Fruit fly (Drosophila melanogaster): Measurements from ENCODE around the gene MsR2.

Gene MsR2

DNA sequence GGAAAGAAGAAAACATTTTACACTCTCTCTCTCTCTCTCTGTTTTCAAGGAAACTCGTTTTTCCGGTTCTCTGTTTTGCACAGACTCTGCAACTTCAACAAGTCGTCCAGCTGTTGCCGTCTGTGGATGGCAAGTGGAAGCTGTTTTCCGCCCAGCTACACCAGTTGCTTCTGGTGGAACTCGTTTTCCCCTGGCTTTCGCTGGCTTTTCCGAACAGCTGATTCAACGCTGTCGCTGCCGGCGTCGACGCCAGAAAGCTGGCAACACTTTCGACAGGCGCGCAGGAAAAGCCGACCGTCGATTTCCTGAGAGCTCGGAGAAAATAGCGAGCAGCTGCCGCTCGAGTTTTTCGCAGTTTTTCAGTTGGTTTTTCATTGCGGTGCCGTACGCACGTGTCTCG lies at the start of gene MsR2:
Gene MsR2, plus strand, starts transcription at position 378 of the 400 bp plus-strand sequence.
- TF ChIP-seq noc (tag; optimal IDR thresholded peaks at IDR 0.05): no peak

DNA sequence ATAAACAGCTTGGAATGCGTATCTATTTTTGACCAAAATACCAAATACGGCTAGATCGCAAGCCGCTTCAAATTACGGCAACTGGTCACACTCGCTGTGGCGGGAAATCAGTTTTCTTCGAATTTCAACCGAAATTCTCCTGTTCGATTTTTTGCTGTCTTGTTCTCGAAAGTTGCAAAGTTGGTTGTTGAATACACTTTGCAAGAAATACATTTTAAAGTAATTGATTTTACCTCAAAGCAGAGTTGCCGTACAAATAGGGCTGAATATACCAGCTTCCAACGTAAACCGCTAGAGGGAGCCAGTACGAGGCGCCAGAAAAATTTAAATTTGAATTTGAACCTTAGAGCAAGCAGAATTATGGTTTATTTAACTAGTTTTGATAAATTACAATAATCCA lies 45.6 kb upstream of the MsR2 start, which contains the start of gene CG9018:
Gene CG9018, minus strand, starts transcription at position 43 of the 400 bp plus-strand sequence.
- no peak for TF ChIP-seq noc (tag; optimal IDR thresholded peaks at IDR 0.05)

DNA sequence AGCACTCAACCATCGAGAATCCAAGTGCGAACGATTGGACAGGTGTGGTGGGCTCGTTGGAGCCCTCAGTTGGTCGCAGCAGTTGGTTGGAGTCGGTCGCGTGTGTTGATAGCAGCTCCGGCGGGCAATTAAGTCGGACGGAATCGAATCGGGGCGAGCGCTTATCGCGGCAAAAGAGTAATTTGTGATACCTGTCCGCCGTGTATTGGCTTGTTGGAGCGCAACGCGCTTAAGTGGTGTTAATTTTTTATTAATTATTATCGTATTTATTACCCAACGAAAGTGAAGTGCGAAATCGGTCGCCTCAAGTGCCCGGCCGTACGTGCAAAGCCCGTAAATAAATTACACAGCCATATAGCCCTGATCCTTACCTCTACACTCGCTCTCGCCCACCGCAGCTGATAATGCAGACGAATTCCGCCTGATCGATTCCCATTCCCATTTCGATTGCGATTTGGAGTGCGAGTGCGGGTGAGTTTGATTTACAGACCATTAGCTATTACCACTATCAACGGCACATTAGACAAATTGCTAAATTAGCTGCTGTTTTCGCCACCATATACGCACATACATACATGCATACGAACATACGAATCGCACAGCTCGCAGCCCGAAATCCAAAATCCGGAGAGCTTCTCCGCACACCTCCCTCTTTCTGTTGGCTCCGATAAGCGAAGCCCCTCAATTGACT lies 45.0 kb upstream of the MsR2 start, which contains the start of gene ACXD:
Gene ACXD, plus strand, starts transcription at position 66 of the 691 bp plus-strand sequence.
- peak; percentile 87 for TF ChIP-seq noc (tag; optimal IDR thresholded peaks at IDR 0.05)

DNA sequence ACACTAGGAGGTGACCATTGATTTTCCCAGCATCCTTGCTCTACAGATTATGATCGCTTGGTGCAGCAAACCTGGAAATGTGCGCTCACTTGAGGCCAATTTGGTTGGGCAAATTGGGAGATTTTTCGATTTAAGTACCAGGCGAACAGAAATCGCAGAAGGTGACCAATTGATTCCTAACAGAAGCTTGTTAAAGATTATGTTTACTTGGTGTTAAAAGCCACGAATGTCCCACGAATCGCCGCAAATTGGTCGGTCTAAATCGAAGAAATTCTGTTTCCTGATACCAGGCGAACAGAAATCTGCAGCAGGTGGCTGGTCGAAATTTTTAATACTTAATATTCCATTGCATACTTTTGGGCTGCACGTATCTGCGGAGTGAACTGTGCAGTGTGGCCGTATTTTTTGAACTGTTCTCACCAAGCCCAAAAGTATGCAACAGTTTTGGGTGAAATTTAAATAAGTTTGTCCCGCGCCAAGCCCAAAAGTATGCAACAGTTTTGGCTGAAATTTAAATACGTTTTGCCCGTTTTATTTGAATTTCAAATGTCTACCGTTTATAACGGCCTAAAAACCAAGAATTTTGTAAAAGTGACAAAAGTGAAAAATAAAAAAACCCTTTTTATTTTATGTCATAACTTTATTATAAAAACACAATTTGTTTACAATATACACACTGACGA lies 38.7 kb upstream of the MsR2 start, which contains the start of gene CG32301:
Gene CG32301, plus strand, starts transcription at position 633 of the 683 bp plus-strand sequence.
- TF ChIP-seq noc (tag; optimal IDR thresholded peaks at IDR 0.05): no peak

DNA sequence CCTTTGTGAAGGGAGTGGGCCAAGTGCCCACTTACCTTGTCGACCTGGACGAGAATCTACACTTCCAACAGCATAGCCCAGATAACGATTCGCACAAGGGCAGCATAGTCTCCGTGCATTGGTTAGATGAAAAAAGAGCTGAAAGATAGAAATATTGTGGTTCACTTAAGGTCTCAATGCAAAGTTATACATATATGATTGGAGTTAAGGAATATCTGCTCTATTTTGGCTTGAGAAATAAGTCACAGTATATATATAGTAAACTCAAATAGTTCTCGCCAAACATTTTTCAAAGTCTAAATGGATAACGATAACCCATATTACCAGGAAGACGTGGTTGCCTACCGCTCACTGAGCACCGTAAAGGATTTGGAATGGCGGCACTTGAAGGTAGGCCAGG lies 34.3 kb upstream of the MsR2 start, which contains the start of gene CG32305:
Gene CG32305, plus strand, starts transcription at position 301 of the 400 bp plus-strand sequence.
- no peak for TF ChIP-seq noc (tag; optimal IDR thresholded peaks at IDR 0.05)

DNA sequence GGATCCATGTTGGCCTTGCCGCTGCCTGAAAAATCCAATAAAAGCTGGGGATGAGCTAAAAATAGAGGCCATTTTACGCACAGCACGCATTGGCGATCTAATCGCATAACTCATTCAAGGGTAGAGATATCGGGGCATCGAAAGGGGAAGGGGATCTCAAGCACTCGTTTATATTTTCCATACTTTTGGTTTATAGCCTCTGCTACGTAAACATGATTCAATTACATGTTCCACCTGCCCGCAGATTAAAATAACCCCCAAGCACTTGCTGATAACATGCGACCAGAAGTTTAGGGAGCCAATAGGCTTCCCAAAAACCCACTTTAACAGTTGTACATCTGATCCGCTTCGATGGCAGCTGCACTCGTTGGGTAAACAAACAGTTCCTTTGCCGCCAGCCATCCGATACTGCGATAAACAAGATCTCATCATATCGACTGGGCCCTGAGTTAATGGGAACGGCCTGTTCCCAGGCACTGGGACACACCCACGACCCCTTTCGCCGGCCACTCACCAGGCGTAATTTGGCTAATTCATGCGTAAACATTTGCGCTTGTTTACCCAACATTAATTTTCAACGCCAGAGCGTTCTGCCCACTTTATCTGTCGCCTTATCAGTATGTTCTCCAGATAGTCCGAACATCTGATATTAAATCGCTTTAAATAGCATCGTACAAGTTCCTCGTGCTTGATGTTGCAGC lies 28.6 kb upstream of the MsR2 start:
- peak; percentile 26 for TF ChIP-seq noc (tag; optimal IDR thresholded peaks at IDR 0.05)

DNA sequence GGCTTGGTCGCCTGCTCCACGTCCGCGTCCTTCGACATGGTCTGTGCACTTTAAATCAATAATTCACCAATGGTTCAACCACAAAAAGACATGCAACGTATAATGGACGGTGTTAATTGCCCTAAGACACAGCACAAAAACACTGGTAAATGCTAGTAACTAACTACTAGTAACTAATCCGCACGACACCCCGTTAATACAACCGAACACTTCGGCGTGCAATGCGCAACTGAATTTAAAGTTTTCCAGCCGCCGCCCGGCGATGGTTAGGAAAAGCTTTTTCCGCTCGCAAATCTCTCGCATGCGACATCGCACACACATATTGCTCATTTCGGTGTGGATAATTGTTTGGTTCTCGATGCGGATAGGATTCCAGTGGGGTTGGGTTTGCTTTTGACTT lies 26.9 kb upstream of the MsR2 start:
- no peak for TF ChIP-seq noc (tag; optimal IDR thresholded peaks at IDR 0.05)

DNA sequence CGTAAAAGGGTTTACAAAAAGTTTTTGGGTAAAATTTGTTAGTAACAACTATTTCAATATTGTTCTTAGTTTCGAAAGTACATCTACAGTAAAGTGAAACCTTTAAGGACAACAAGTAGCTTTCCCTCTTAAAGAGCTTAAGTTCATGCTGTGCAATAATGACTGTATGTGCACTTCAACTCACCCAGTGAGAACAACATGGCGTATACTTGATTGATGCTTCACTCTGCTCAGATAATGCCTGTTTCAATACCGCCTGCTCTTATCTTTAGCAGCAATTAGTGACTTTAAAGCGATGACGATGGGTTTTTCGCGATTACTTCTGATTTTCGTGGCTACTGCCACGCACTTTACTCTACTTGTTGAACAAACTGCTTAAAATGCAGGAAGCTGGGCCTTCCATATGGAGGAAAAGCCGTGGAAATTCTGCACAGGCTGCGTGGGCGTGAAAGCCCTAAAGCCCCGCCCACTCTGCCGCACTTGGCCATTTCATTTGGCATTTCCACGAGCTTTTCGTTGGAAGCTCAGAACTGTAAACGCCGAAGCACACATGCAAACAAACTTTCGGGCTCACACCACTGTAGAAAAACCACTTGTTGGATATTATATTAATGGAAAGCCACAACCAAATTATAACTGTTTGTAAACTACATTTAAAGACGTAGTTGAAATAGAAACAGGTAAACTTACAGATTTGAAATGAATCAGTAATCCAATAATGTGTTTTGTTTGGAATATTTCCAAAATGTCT lies 26.1 kb upstream of the MsR2 start:
- TF ChIP-seq noc (tag; optimal IDR thresholded peaks at IDR 0.05): no peak

DNA sequence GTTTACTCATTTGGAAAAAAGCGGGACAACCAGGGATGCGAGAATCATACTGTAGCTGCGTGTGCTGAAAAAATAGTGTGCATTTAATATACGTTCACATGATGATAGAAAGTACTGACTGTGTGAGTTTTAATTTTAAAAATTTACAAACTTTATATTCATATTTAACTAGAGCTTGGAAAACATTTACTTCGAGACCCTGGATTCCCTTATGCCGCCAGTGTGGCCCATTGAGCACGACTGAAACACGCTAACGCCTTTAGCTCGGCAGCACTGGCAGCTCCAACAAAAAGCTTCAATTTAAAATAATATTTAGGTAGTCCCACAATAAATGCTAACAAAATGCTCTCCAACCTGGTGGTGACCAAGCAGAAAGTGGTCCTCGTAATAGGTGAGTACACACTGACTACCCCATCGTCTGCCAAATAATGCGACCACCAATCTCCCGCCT lies 25.2 kb upstream of the MsR2 start, which contains the start of the genes CG1275 and Elp5:
Gene CG1275, minus strand, starts transcription at position 12 of the 451 bp plus-strand sequence.
Gene Elp5, plus strand, starts transcription at position 45 of the 451 bp plus-strand sequence.
- peak; percentile 91 for TF ChIP-seq noc (tag; optimal IDR thresholded peaks at IDR 0.05)

DNA sequence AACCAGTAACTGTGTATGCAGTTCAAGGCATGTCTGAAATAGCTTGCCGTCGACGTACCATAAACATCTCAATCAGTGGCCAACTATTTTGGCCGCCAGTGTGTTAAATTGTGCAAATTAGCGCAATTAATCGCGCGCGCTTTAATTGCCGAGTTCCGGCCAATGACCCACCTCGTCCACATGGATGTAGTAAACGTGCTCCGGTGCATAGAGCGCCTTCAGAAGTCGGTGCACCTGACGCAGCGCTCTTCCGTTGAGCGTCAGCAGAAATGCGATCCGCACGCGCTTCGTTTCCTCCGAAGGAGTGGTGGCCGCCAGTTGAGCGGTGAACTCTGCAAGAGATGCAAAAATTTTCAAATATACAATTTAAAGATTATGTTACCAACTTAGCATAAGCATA lies 21.4 kb upstream of the MsR2 start:
- no peak for TF ChIP-seq noc (tag; optimal IDR thresholded peaks at IDR 0.05)

DNA sequence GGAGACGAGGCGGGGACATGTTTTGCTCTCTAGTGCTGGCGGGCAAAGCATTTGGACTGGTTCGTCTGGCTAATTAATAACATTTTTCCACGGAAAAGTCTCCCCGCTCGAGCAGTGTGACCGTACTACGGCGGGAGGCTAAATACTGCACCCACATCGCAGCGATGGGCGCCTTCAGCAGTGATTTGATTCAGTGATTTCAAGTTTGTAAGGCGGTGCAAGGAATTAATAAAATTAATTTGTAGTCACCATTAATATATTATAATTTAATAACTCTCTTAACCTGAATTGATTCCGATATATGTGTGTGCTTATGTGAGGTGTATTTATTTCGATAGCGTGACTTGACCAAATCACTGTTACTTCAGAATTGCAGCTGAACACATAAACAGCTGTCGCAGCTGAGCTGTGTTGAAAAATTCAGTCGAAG lies 20.2 kb upstream of the MsR2 start, which contains the start of the genes oxt and CG13807:
Gene oxt, minus strand, starts transcription at position 150 of the 430 bp plus-strand sequence.
Gene CG13807, plus strand, starts transcription at position 405 of the 430 bp plus-strand sequence.
- TF ChIP-seq noc (tag; optimal IDR thresholded peaks at IDR 0.05): peak; percentile 78

DNA sequence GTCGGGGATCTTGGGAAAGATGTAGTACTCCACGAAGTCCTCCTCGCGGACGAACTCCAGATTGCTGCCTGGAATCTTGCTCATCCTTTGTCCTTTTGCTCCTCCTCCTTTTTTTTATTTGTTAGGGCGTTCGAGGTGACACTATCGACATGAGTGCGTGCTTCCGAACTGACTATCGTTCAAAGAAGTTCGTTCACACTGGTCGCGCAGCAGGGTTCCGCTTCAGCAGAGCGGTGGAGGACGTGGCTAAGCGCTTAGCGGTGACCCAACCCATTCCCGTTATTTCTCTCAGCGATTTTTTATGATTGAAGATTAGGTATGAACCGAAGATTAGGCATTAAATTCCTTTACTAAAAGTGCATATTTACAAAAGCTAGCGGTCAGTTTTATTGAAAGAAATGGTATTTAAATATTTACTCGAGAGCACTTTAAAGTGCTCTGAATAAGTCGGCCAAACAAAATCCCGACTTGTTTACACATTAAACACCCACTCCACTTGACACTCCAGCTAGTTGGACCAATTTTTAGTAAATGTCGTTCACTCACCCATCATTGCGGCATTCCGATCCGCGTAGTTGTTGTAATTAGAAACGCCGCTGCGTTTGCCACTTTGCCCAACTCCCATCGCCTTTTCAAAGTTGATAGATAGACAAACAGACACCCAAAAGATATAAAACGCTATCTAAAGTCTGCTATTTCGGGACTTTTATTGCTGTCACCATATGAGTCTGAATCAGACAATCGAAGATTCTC lies 16.8 kb upstream of the MsR2 start, which contains the start of the genes ecd and CG13806:
Gene ecd, minus strand, starts transcription at position 166 of the 753 bp plus-strand sequence.
Gene CG13806, plus strand, starts transcription at position 703 of the 753 bp plus-strand sequence.
- TF ChIP-seq noc (tag; optimal IDR thresholded peaks at IDR 0.05): no peak

DNA sequence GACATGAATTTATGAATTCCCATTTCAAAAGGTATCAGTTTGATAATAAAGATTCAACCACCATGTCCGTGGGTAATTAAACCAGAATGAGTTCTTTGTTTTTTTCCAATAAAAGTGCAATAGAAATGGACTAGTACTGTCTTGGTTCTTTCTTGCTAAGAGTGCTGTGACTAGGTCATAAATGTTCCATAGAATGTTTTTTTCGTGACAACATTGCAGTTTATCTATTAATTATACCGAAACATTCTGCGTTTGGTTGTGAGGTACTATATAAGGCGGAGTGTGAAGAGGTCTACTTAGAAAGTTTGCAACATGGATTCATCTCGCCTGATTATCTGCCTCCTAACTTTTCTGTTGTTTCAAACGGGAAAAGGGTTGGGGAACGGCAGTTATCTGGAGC lies 15.1 kb upstream of the MsR2 start, which contains the start of gene obst-I:
Gene obst-I, plus strand, starts transcription at position 301 of the 400 bp plus-strand sequence.
- TF ChIP-seq noc (tag; optimal IDR thresholded peaks at IDR 0.05): no peak

DNA sequence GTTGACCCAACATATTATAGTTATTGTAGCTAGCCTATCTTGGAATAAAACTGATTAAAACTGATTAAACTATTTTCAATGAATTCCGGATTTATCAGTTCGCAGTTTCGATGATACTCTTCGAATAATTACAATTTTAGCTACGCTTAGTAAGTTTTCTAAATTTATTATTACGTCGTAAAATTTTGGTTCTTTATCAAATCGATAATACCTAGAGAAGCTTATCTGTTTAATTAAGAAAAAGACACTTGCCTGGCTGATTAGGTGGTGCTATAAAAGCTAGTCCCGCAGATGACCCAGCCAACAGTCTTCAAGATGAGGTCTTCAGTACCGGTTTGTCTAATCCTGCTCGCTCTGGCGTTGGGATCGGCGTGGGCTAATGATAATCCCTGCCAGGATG lies 14.2 kb upstream of the MsR2 start, which contains the start of gene CG32302:
Gene CG32302, plus strand, starts transcription at position 301 of the 400 bp plus-strand sequence.
- TF ChIP-seq noc (tag; optimal IDR thresholded peaks at IDR 0.05): no peak

Measured in whole organism, larva.